Worm (Caenorhabditis elegans) whole organism, early embryonic: Measurements from ENCODE around the gene gtf-2F1.

ENCODE experiments used
- B0310.2 ChIP-seq: sonication (generic microtip); optimal IDR thresholded peaks from 2 replicates; lab custom pipeline; 2016; ENCODE audit warnings: mild to moderate bottlenecking, missing genetic modification characterization, missing compliant biosample characterization
- ama-1 ChIP-seq: fragments of 150-350 bp; optimal IDR thresholded peaks from 2 replicates; lab custom pipeline; 2014
- ets-7 ChIP-seq: sonication (generic microtip); optimal IDR thresholded peaks from 2 replicates; lab custom pipeline; 2016; ENCODE audit warnings: missing genotype, missing genetic modification characterization, missing compliant biosample characterization
- hmbx-1 ChIP-seq: sonication (generic microtip); optimal IDR thresholded peaks from 2 replicates; lab custom pipeline; 2016; ENCODE audit warnings: mild to moderate bottlenecking, missing genetic modification characterization, missing compliant biosample characterization
- hmg-4 ChIP-seq: fragments of 200-800 bp; sonication (Bioruptor generic); optimal IDR thresholded peaks from 2 replicates; lab custom pipeline; 2018; ENCODE audit warnings: mild to moderate bottlenecking, missing genetic modification characterization, missing compliant biosample characterization
- hnd-1 ChIP-seq: sonication (generic microtip); optimal IDR thresholded peaks from 2 replicates; lab custom pipeline; 2016; ENCODE audit warnings: missing genetic modification characterization, missing compliant biosample characterization
- sea-1 ChIP-seq: fragments of 200-800 bp; sonication (Bioruptor generic); conservative IDR thresholded peaks from 2 replicates; pipeline ENCODE4 v1.3.6; 2022; ENCODE audit warnings: missing genetic modification characterization, missing compliant biosample characterization
- tbx-11 ChIP-seq: fragments of 200-800 bp; sonication (Bioruptor generic); IDR thresholded peaks from 2 replicates; pipeline ENCODE4 v1.3.6; 2022; ENCODE audit warnings: missing genetic modification characterization, missing compliant biosample characterization

DNA sequence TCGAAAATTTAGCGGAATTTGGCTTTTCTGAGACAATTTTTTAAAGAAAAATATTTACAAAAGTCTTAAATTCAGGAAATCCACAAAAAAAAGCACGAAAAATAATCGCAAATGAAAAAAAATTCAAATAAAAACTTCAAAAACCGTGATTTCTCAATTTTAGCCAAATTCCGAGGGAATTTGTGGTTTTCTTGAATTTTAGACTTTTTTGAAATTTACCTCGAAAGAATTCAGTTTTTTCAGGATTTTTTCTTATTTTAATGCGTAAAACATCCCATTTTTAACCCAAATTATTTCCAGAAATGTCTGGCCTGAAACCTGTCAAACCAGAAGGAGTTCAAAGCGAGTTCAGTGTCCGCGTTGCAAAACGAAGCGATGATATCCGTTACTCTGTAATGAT lies at the start of gene gtf-2F1:
- TF ChIP-seq sea-1 (no peak), ets-7 (tag; lab: Kevin White, UChicago) (no peak), ama-1 (no peak), hnd-1 (no peak), tbx-11 (no peak), hmbx-1 (tag; lab: Kevin White, UChicago) (no peak), hmg-4 (GFP tag; lab: Kevin White, UChicago) (no peak), B0310.2 (no peak)
